Worm (Caenorhabditis elegans): ENCODE data around the gene fbxb-51.

- TF ChIP-seq pes-1 (GFP tag; IDR thresholded peaks at IDR 0.05) (no peak), flt-1 (GFP tag; IDR thresholded peaks at IDR 0.05) (no peak), ama-1 (optimal IDR thresholded peaks at IDR 0.05) (no peak), tbx-37 (GFP tag; conservative IDR thresholded peaks at IDR 0.05) (no peak), B0310.2 (tag; optimal IDR thresholded peaks at IDR 0.05) (no peak), scrt-1 (GFP tag; IDR thresholded peaks at IDR 0.05) (no peak), sea-1 (GFP tag; conservative IDR thresholded peaks at IDR 0.05) (no peak), ceh-13 (GFP tag; optimal IDR thresholded peaks at IDR 0.05) (no peak), tbx-11 (GFP tag; IDR thresholded peaks at IDR 0.05) (no peak)
Observed at ce11 chrII:1561863-1562262, 11.4 kb downstream of the fbxb-51 start, which contains the start of gene K05F6.14.
